Fruit fly (Drosophila melanogaster): ENCODE measurements around the gene slou.
A peak's percentile ranks its signal among the peaks of the same experiment; 100 is the strongest.

The slou gene

DNA sequence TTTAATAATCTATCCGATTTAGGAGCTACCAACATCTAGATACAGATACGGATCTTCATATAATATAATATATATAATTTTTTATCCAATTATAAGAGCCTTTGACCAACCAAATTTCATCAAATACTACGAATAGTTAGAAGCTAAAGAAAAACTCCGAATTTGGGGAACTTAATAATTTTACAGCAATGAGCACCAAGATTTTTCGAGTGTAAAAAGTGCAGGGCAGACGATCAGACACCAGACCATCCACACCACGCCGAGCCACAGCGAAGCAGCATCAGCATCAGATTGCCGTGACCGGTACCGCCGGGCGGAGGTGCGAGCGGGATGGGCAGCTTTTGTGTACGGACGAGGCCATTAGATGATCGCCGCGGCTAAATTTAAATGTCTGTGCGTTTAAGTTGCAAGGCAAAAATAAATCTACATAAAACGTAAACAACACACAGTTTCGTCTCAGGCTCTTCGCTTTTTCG, 37.5 kb upstream of the slou start (continued):
- TF ChIP-seq CG2199 (GFP tag; IDR thresholded peaks at IDR 0.05) = 0 out of 3 replicates have a peak, but pooled peaks have one; percentile 12
- TF ChIP-seq Xrp1 (GFP tag; IDR thresholded peaks at IDR 0.05) = peak; percentile 63
- TF ChIP-seq CHES-1-like (GFP tag; optimal IDR thresholded peaks at IDR 0.05) = no peak
- TF ChIP-seq D19A (tag; optimal IDR thresholded peaks at IDR 0.05) = peak; percentile 40
- no peak for TF ChIP-seq CG1603 (tag; optimal IDR thresholded peaks at IDR 0.05)
- peak; percentile 15 for TF ChIP-seq CG4820 (GFP tag; optimal IDR thresholded peaks at IDR 0.05)
- TF ChIP-seq Myb (GFP tag; optimal IDR thresholded peaks at IDR 0.05) = no peak
- 0 out of 3 replicates have a peak, but pooled peaks have one; percentile 28 for TF ChIP-seq ci (GFP tag; IDR thresholded peaks at IDR 0.05)
- TF ChIP-seq psq (GFP tag; optimal IDR thresholded peaks at IDR 0.05) = no peak
- peak; percentile 36 for TF ChIP-seq ewg (GFP tag; optimal IDR thresholded peaks at IDR 0.05)
- peak; percentile 26 for TF ChIP-seq trem (tag; optimal IDR thresholded peaks at IDR 0.05)
- peak; percentile 19 for TF ChIP-seq CG18619 (GFP tag; optimal IDR thresholded peaks at IDR 0.05)
- no peak for TF ChIP-seq Trl (optimal IDR thresholded peaks at IDR 0.05)
- no peak for TF ChIP-seq Trl (GFP tag; optimal IDR thresholded peaks at IDR 0.05)
- TF ChIP-seq sisA (GFP tag; IDR thresholded peaks at IDR 0.05) = peak; percentile 35; the same call in 1 of the 2 replicates
- TF ChIP-seq CG12659 (GFP tag; optimal IDR thresholded peaks at IDR 0.05) = peak; percentile 22
- peak; percentile 19; the same call in 1 of the 3 replicates for TF ChIP-seq row (GFP tag; IDR thresholded peaks at IDR 0.05)
- no peak for TF ChIP-seq CG8290 (GFP tag; optimal IDR thresholded peaks at IDR 0.05)
- peak in 1 of 2 experiments; percentile 31 for TF ChIP-seq CG8290 (tag; optimal IDR thresholded peaks at IDR 0.05)
- TF ChIP-seq Dp (GFP tag; optimal IDR thresholded peaks at IDR 0.05) = no peak
- peak; percentile 11 for TF ChIP-seq CG9437 (GFP tag; optimal IDR thresholded peaks at IDR 0.05)
- peak; percentile 54 for TF ChIP-seq ATbp (GFP tag; optimal IDR thresholded peaks at IDR 0.05)
- TF ChIP-seq CG2120 (GFP tag; optimal IDR thresholded peaks at IDR 0.05) = no peak
- TF ChIP-seq nom (GFP tag; optimal IDR thresholded peaks at IDR 0.05) = no peak
- TF ChIP-seq CG10321 (GFP tag; IDR thresholded peaks at IDR 0.05) = 0 out of 2 replicates have a peak, but pooled peaks have one; percentile 6
- no peak for TF ChIP-seq CG31365 (tag; optimal IDR thresholded peaks at IDR 0.05)
- no peak for TF ChIP-seq CG18599 (GFP tag; optimal IDR thresholded peaks at IDR 0.05)
- peak; percentile 49 for TF ChIP-seq Ada2b (GFP tag; IDR thresholded peaks at IDR 0.05)
- peak; percentile 56 for TF ChIP-seq CG10979 (tag; optimal IDR thresholded peaks at IDR 0.05)
- peak; percentile 63 for TF ChIP-seq PHDP (tag; optimal IDR thresholded peaks at IDR 0.05)
- TF ChIP-seq Ets65A (GFP tag) = peak; percentile 43
- no peak for TF ChIP-seq D (optimal IDR thresholded peaks at IDR 0.05)
- peak; percentile 69 for TF ChIP-seq D (GFP tag; optimal IDR thresholded peaks at IDR 0.05)
- peak; percentile 34 for TF ChIP-seq CG13424 (tag; optimal IDR thresholded peaks at IDR 0.05)
- TF ChIP-seq gcm (GFP tag; optimal IDR thresholded peaks at IDR 0.05) = peak; percentile 27
- peak; percentile 67 for TF ChIP-seq CG2712 (tag; optimal IDR thresholded peaks at IDR 0.05)
- 0 out of 3 replicates have a peak, but pooled peaks have one; percentile 32 for TF ChIP-seq mld (GFP tag; IDR thresholded peaks at IDR 0.05; ENCODE audit: partially characterized antibody)
- TF ChIP-seq ftz-f1 (GFP tag; optimal IDR thresholded peaks at IDR 0.05) = peak; percentile 79
- TF ChIP-seq CG12769 (tag; optimal IDR thresholded peaks at IDR 0.05) = peak; percentile 72
- TF ChIP-seq chinmo (GFP tag; IDR thresholded peaks at IDR 0.05; ENCODE audit: partially characterized antibody) = peak; percentile 86; the same call in 3 of the 4 replicates
- TF ChIP-seq az2 (GFP tag; optimal IDR thresholded peaks at IDR 0.05) = peak; percentile 47
- TF ChIP-seq Dek (tag; optimal IDR thresholded peaks at IDR 0.05) = peak; percentile 15
- TF ChIP-seq Ssrp (tag; optimal IDR thresholded peaks at IDR 0.05) = peak; percentile 50
- TF ChIP-seq CG6272 (GFP tag; IDR thresholded peaks at IDR 0.05) = 0 out of 2 replicates have a peak, but pooled peaks have one; percentile 18
- peak; percentile 49 for TF ChIP-seq Med (GFP tag)
- TF ChIP-seq Hand (GFP tag; optimal IDR thresholded peaks at IDR 0.05) = no peak
- TF ChIP-seq CG15601 (tag; optimal IDR thresholded peaks at IDR 0.05) = peak; percentile 39
- TF ChIP-seq CG14710 (tag; optimal IDR thresholded peaks at IDR 0.05) = peak; percentile 40
- no peak for TF ChIP-seq zen2 (GFP tag; IDR thresholded peaks at IDR 0.05; ENCODE audit: partially characterized antibody)
- peak; percentile 55 for TF ChIP-seq Sox102F (GFP tag; optimal IDR thresholded peaks at IDR 0.05)

All from whole organism, embryonic.